Fruit fly (Drosophila melanogaster) whole organism, embryonic: ENCODE measurements around the gene Rack1.

Experiments used
- Bdp1 ChIP-seq: fragments of 200-800 bp; sonication (Bioruptor generic); optimal IDR thresholded peaks from 3 replicates; lab custom pipeline; 2016; ENCODE audit warnings: missing biosample characterization, missing genetic modification characterization
- CG10147 ChIP-seq: fragments of 200-800 bp; sonication (Bioruptor generic); optimal IDR thresholded peaks from 2 replicates; lab custom pipeline; 2019; ENCODE audit warnings: missing biosample characterization, mild to moderate bottlenecking, missing genetic modification characterization, moderate library complexity
- CG1024 ChIP-seq: fragments of 200-800 bp; sonication (Bioruptor generic); IDR thresholded peaks from 2 replicates; pipeline ENCODE4 v1.3.6; 2022; ENCODE audit warnings: missing biosample characterization, missing genetic modification characterization
- CG10543 ChIP-seq: fragments of 200-800 bp; sonication (Bioruptor generic); optimal IDR thresholded peaks from 3 replicates; lab custom pipeline; 2017; ENCODE audit warnings: missing biosample characterization, mild to moderate bottlenecking, missing genetic modification characterization, moderate library complexity
- CG11504 ChIP-seq: fragments of 200-800 bp; sonication (Bioruptor generic); optimal IDR thresholded peaks from 3 replicates; lab custom pipeline; 2019; ENCODE audit warnings: missing biosample characterization, mild to moderate bottlenecking, missing genetic modification characterization, moderate library complexity
- CG11723 ChIP-seq: fragments of 200-800 bp; sonication (Bioruptor generic); optimal IDR thresholded peaks from 2 replicates; lab custom pipeline; 2017; ENCODE audit warnings: missing biosample characterization, mild to moderate bottlenecking, missing genetic modification characterization
- CG12104 ChIP-seq: fragments of 200-800 bp; sonication (Bioruptor generic); optimal IDR thresholded peaks from 3 replicates; lab custom pipeline; 2016; ENCODE audit warnings: missing biosample characterization, missing genetic modification characterization
- CG1233 ChIP-seq: fragments of 200-800 bp; sonication (Bioruptor generic); optimal IDR thresholded peaks from 4 replicates; lab custom pipeline; 2018; ENCODE audit warnings: missing biosample characterization, mild to moderate bottlenecking, missing genetic modification characterization
- CG1647 ChIP-seq: fragments of 200-800 bp; sonication (Bioruptor generic); optimal IDR thresholded peaks from 3 replicates; lab custom pipeline; 2016; ENCODE audit warnings: missing biosample characterization, missing genetic modification characterization
- CG1832 ChIP-seq: fragments of 200-800 bp; sonication (Bioruptor generic); optimal IDR thresholded peaks from 2 replicates; lab custom pipeline; 2017; ENCODE audit warnings: missing biosample characterization, mild to moderate bottlenecking, missing genetic modification characterization, inconsistent platforms
- CG18764 ChIP-seq: fragments of 200-800 bp; sonication (Bioruptor generic); optimal IDR thresholded peaks from 3 replicates; lab custom pipeline; 2016; ENCODE audit warnings: missing biosample characterization, missing genetic modification characterization
- CG2116 ChIP-seq: fragments of 200-800 bp; sonication (Bioruptor generic); optimal IDR thresholded peaks from 3 replicates; lab custom pipeline; 2018; ENCODE audit warnings: missing biosample characterization, mild to moderate bottlenecking, missing genetic modification characterization
- CG2712 ChIP-seq: fragments of 200-800 bp; optimal IDR thresholded peaks from 3 replicates; lab custom pipeline; 2019; ENCODE audit warnings: missing biosample characterization, mild to moderate bottlenecking, missing genetic modification characterization, moderate library complexity
- CG3163 ChIP-seq: fragments of 200-800 bp; sonication (Bioruptor generic); optimal IDR thresholded peaks from 3 replicates; lab custom pipeline; 2016; ENCODE audit warnings: missing biosample characterization, missing genetic modification characterization
- CG33557 ChIP-seq: fragments of 200-800 bp; sonication (Bioruptor generic); optimal IDR thresholded peaks from 2 replicates; lab custom pipeline; 2019; ENCODE audit warnings: missing biosample characterization, mild to moderate bottlenecking, missing genetic modification characterization, moderate library complexity
- CG6765 ChIP-seq: fragments of 200-800 bp; sonication (Bioruptor generic); optimal IDR thresholded peaks from 3 replicates; lab custom pipeline; 2017; ENCODE audit warnings: missing biosample characterization, mild to moderate bottlenecking, missing genetic modification characterization
- CG6854 ChIP-seq: fragments of 200-800 bp; sonication (Bioruptor generic); optimal IDR thresholded peaks from 3 replicates; lab custom pipeline; 2017; ENCODE audit warnings: missing biosample characterization, mild to moderate bottlenecking, missing genetic modification characterization
- CG7372 ChIP-seq: fragments of 200-800 bp; sonication (Bioruptor generic); IDR thresholded peaks from 2 replicates; pipeline ENCODE4 v1.3.6; 2022; ENCODE audit warnings: missing biosample characterization, missing genetic modification characterization
- CG7745 ChIP-seq: fragments of 200-800 bp; sonication (Bioruptor generic); optimal IDR thresholded peaks from 2 replicates; lab custom pipeline; 2018; ENCODE audit warnings: missing biosample characterization, mild to moderate bottlenecking, missing genetic modification characterization, moderate library complexity
- CHES-1-like ChIP-seq: fragments of 200-800 bp; sonication (Bioruptor generic); optimal IDR thresholded peaks from 2 replicates; lab custom pipeline; 2016; ENCODE audit warnings: missing biosample characterization, missing genetic modification characterization
- CrebB ChIP-seq: fragments of 200-800 bp; sonication (Bioruptor generic); optimal IDR thresholded peaks from 3 replicates; lab custom pipeline; 2018; ENCODE audit warnings: missing biosample characterization, mild to moderate bottlenecking, missing genetic modification characterization
- Fer3 ChIP-seq: fragments of 200-800 bp; sonication (Bioruptor generic); optimal IDR thresholded peaks from 2 replicates; lab custom pipeline; 2018; ENCODE audit warnings: missing biosample characterization, mild to moderate bottlenecking, missing genetic modification characterization, moderate library complexity
- Hmr ChIP-seq: fragments of 200-800 bp; sonication (Bioruptor generic); optimal IDR thresholded peaks from 3 replicates; lab custom pipeline; 2017; ENCODE audit warnings: mild to moderate bottlenecking, missing biosample characterization, missing genetic modification reagents, missing genetic modification characterization
- NC2α ChIP-seq: fragments of 200-800 bp; sonication (Bioruptor generic); optimal IDR thresholded peaks from 2 replicates; lab custom pipeline; 2016; ENCODE audit warnings: missing biosample characterization, missing genetic modification characterization
- Opbp ChIP-seq: fragments of 200-800 bp; sonication (Bioruptor generic); IDR thresholded peaks from 3 replicates; pipeline ENCODE4 v1.3.6; 2022; ENCODE audit warnings: missing biosample characterization, missing genetic modification characterization; ENCODE audit not compliant: partially characterized antibody
- Ravus ChIP-seq: fragments of 200-800 bp; sonication (Bioruptor generic); IDR thresholded peaks from 2 replicates; pipeline ENCODE4 v1.3.6; 2022; ENCODE audit warnings: missing biosample characterization, missing genetic modification characterization
- Ssrp ChIP-seq: fragments of 200-800 bp; sonication (Bioruptor generic); optimal IDR thresholded peaks from 2 replicates; lab custom pipeline; 2018; ENCODE audit warnings: missing biosample characterization, mild to moderate bottlenecking, missing genetic modification characterization, moderate library complexity
- Tbp ChIP-seq: fragments of >200 bp; optimal IDR thresholded peaks from 2 replicates; lab custom pipeline; 2018; ENCODE audit warnings: missing biosample characterization, missing genetic modification characterization
- YL-1 ChIP-seq: fragments of 200-800 bp; sonication (Bioruptor generic); optimal IDR thresholded peaks from 3 replicates; lab custom pipeline; 2017; ENCODE audit warnings: missing biosample characterization, mild to moderate bottlenecking, missing genetic modification characterization
- abd-A ChIP-seq: fragments of 200-800 bp; sonication (Bioruptor generic); optimal IDR thresholded peaks from 3 replicates; lab custom pipeline; 2019; ENCODE audit warnings: missing biosample characterization, mild to moderate bottlenecking, missing genetic modification characterization, moderate library complexity
- corto ChIP-seq: fragments of 200-800 bp; sonication (Bioruptor generic); optimal IDR thresholded peaks from 2 replicates; lab custom pipeline; 2016; ENCODE audit warnings: missing biosample characterization, mild to moderate bottlenecking, missing genetic modification characterization, moderate library complexity
- ems ChIP-seq: fragments of 200-800 bp; sonication (Bioruptor generic); optimal IDR thresholded peaks from 3 replicates; lab custom pipeline; 2016; ENCODE audit warnings: missing biosample characterization, missing genetic modification characterization
- fd102C ChIP-seq: fragments of 200-800 bp; sonication (Bioruptor generic); optimal IDR thresholded peaks from 2 replicates; lab custom pipeline; 2018; ENCODE audit warnings: missing biosample characterization, mild to moderate bottlenecking, missing genetic modification characterization, moderate library complexity
- fd64A ChIP-seq: fragments of 200-800 bp; sonication (Bioruptor generic); optimal IDR thresholded peaks from 3 replicates; lab custom pipeline; 2018; ENCODE audit warnings: missing biosample characterization, mild to moderate bottlenecking, missing genetic modification characterization
- fru ChIP-seq: fragments of >200 bp; optimal IDR thresholded peaks from 2 replicates; lab custom pipeline; 2017
- gsb-n ChIP-seq: fragments of 200-800 bp; sonication (Bioruptor generic); optimal IDR thresholded peaks from 3 replicates; lab custom pipeline; 2018; ENCODE audit warnings: missing biosample characterization, mild to moderate bottlenecking, missing genetic modification characterization
- her ChIP-seq: fragments of 200-800 bp; sonication (Bioruptor generic); optimal IDR thresholded peaks from 2 replicates; lab custom pipeline; 2016; ENCODE audit warnings: missing biosample characterization, missing genetic modification characterization
- jing ChIP-seq: fragments of 200-800 bp; sonication (Bioruptor generic); optimal IDR thresholded peaks from 2 replicates; lab custom pipeline; 2018; ENCODE audit warnings: missing biosample characterization, mild to moderate bottlenecking, missing genetic modification characterization
- mirr ChIP-seq: fragments of 200-800 bp; sonication (Bioruptor generic); optimal IDR thresholded peaks from 3 replicates; lab custom pipeline; 2018; ENCODE audit warnings: missing biosample characterization, mild to moderate bottlenecking, missing genetic modification characterization
- nerfin-1 ChIP-seq: fragments of 200-800 bp; sonication (Bioruptor generic); optimal IDR thresholded peaks from 3 replicates; lab custom pipeline; 2019; ENCODE audit warnings: missing biosample characterization, mild to moderate bottlenecking, missing genetic modification characterization, moderate library complexity
- onecut ChIP-seq: fragments of 200-800 bp; sonication (Bioruptor generic); IDR thresholded peaks from 2 replicates; pipeline ENCODE4 v1.3.6; 2022; ENCODE audit warnings: missing biosample characterization, missing genetic modification characterization
- pfk ChIP-seq: fragments of 200-800 bp; sonication (Bioruptor generic); optimal IDR thresholded peaks from 2 replicates; lab custom pipeline; 2018; ENCODE audit warnings: missing biosample characterization, mild to moderate bottlenecking, missing genetic modification characterization, moderate library complexity
- rib ChIP-seq: fragments of 200-800 bp; sonication (Bioruptor generic); IDR thresholded peaks from 2 replicates; pipeline ENCODE4 v1.3.6; 2022; ENCODE audit warnings: missing biosample characterization, missing genetic modification characterization
- sc ChIP-seq, 3 experiments: fragments of >200 bp in 2 of 3; fragments of 200-800 bp in 1 of 3; sonication (Bioruptor generic) in 1 of 3; optimal IDR thresholded peaks; 2 replicates in 2 of 3; 3 replicates in 1 of 3; lab custom pipeline; 2017; ENCODE audit warnings: mild to moderate bottlenecking in 1 of 3, missing biosample characterization in 1 of 3, missing genetic modification characterization in 1 of 3, missing genetic modification reagents in 1 of 3
- sens ChIP-seq: fragments of 200-800 bp; sonication (Bioruptor generic); peaks from one replicate; lab custom pipeline; 2016; ENCODE audit warnings: missing biosample characterization, missing genetic modification characterization
- seq ChIP-seq: fragments of 200-800 bp; sonication (Bioruptor generic); IDR thresholded peaks from 2 replicates; pipeline ENCODE4 v1.3.6; 2022; ENCODE audit warnings: missing biosample characterization, missing genetic modification characterization
- sima ChIP-seq: fragments of 200-800 bp; sonication (Bioruptor generic); optimal IDR thresholded peaks from 2 replicates; lab custom pipeline; 2016; ENCODE audit warnings: missing biosample characterization, missing genetic modification characterization
- sob ChIP-seq: fragments of 200-800 bp; sonication (Bioruptor generic); IDR thresholded peaks from 2 replicates; pipeline ENCODE4 v1.3.6; 2022; ENCODE audit warnings: missing biosample characterization, missing genetic modification characterization
- stwl ChIP-seq: fragments of 200-800 bp; sonication (Bioruptor generic); optimal IDR thresholded peaks from 3 replicates; lab custom pipeline; 2018; ENCODE audit warnings: missing biosample characterization, mild to moderate bottlenecking, missing genetic modification characterization, moderate library complexity
- tgo ChIP-seq: fragments of 200-800 bp; sonication (Bioruptor generic); IDR thresholded peaks from 3 replicates; pipeline ENCODE4 v1.3.6; 2022; ENCODE audit warnings: missing biosample characterization, missing genetic modification characterization
- usp ChIP-seq: fragments of >200 bp; optimal IDR thresholded peaks from 2 replicates; lab custom pipeline; 2017; ENCODE audit warnings: missing biosample characterization, missing genetic modification characterization
- vfl ChIP-seq: fragments of 200-800 bp; sonication (Bioruptor generic); optimal IDR thresholded peaks from 2 replicates; lab custom pipeline; 2016; ENCODE audit warnings: missing biosample characterization, missing genetic modification characterization

The Rack1 gene

DNA sequence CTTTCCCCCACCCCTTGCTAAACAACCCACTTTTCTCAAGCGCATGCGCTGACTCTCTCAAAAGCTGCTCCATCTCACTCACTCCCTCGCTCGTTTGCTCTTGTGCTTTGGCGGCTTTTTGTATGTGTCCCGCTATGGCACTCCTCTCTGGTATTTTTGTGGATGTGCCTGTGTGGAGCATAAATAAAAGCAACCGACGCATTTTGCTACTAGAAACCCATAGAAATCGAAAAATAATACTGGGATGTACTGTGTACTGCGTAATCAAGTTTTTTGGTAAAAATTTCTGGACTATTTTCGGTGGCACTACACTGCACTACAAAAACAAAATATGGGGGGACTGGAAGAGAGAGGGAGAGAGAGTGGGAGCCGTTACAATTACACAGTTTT, 17.4 kb downstream of the Rack1 start (continued):
- peak; percentile 66 for TF ChIP-seq CG3163
- peak; percentile 57 for TF ChIP-seq Hmr
- no peak for TF ChIP-seq sima (GFP tag; lab: Kevin White, UChicago)
- TF ChIP-seq tgo (GFP tag; lab: Robert Waterston, UW): no peak
- no peak for TF ChIP-seq CG11504 (tag; lab: Kevin White, UChicago)
- peak; percentile 36 for TF ChIP-seq YL-1 (GFP tag; lab: Kevin White, UChicago)
- 0 out of 2 replicates have a peak, but pooled peaks have one; percentile 25 for TF ChIP-seq sob (GFP tag; lab: Robert Waterston, UW)
- no peak for TF ChIP-seq Bdp1
- TF ChIP-seq usp (GFP tag; lab: Kevin White, UChicago): no peak
- no peak for TF ChIP-seq ems (GFP tag; lab: Kevin White, UChicago)
- TF ChIP-seq CG7745 (tag; lab: Kevin White, UChicago): no peak
- peak; percentile 74 for TF ChIP-seq CG1832 (GFP tag; lab: Kevin White, UChicago)
- no peak for TF ChIP-seq CrebB (tag; lab: Kevin White, UChicago)
- TF ChIP-seq CG1233 (GFP tag; lab: Kevin White, UChicago): no peak
- peak; percentile 5 for TF ChIP-seq her (GFP tag; lab: Kevin White, UChicago)
- TF ChIP-seq CHES-1-like (GFP tag; lab: Kevin White, UChicago): no peak
- TF ChIP-seq gsb-n (tag; lab: Kevin White, UChicago): no peak
- TF ChIP-seq sens (GFP tag; lab: Kevin White, UChicago): peak; percentile 91
- TF ChIP-seq Opbp (GFP tag; lab: Robert Waterston, UW): peak; percentile 32; the same call in 1 of the 3 replicates
- TF ChIP-seq CG2116 (GFP tag; lab: Kevin White, UChicago): no peak
- no peak for TF ChIP-seq CG1024 (GFP tag; lab: Robert Waterston, UW)
- TF ChIP-seq CG2712: no peak
- no peak for TF ChIP-seq Fer3
- no peak for TF ChIP-seq corto (GFP tag; lab: Kevin White, UChicago)
- peak; percentile 89 for TF ChIP-seq mirr (GFP tag; lab: Kevin White, UChicago)
- TF ChIP-seq jing (GFP tag; lab: Kevin White, UChicago): no peak
- no peak for TF ChIP-seq fd64A
- peak; percentile 95 for TF ChIP-seq nerfin-1 (tag; lab: Kevin White, UChicago)
- no peak for TF ChIP-seq CG6765 (GFP tag; lab: Kevin White, UChicago)
- peak; percentile 26; the same call in 1 of the 2 replicates for TF ChIP-seq onecut
- no peak for TF ChIP-seq CG18764 (GFP tag; lab: Kevin White, UChicago)
- peak; percentile 58 for TF ChIP-seq rib (GFP tag; lab: Robert Waterston, UW)
- TF ChIP-seq stwl (tag; lab: Kevin White, UChicago): no peak
- no peak for TF ChIP-seq CG11723 (GFP tag; lab: Kevin White, UChicago)
- TF ChIP-seq CG33557 (GFP tag; lab: Kevin White, UChicago): no peak
- no peak for TF ChIP-seq sc (optimal IDR thresholded peaks at IDR 0.05; lab: Kevin White, UChicago)
- TF ChIP-seq sc (GFP tag; optimal IDR thresholded peaks at IDR 0.05; lab: Kevin White, UChicago): no peak
- TF ChIP-seq fd102C (GFP tag; lab: Kevin White, UChicago): no peak
- TF ChIP-seq CG7372 (GFP tag; lab: Robert Waterston, UW): no peak
- TF ChIP-seq pfk (GFP tag; lab: Kevin White, UChicago): peak; percentile 40
- TF ChIP-seq CG1647: no peak
- no peak for TF ChIP-seq CG6854 (GFP tag; lab: Kevin White, UChicago)
- no peak for TF ChIP-seq Ssrp (tag; lab: Kevin White, UChicago)
- no peak for TF ChIP-seq CG12104 (GFP tag; lab: Kevin White, UChicago)
- peak; percentile 79 for TF ChIP-seq abd-A
- no peak for TF ChIP-seq vfl
- peak; percentile 4 for TF ChIP-seq CG10147
- no peak for TF ChIP-seq seq (GFP tag; lab: Robert Waterston, UW)
- no peak for TF ChIP-seq NC2α (GFP tag; lab: Kevin White, UChicago)
- no peak for TF ChIP-seq fru (lab: Kevin White, UChicago)
- no peak for TF ChIP-seq Tbp (GFP tag; lab: Kevin White, UChicago)
- peak; percentile 86 for TF ChIP-seq CG10543 (GFP tag; lab: Kevin White, UChicago)
- no peak for TF ChIP-seq Ravus (GFP tag; lab: Robert Waterston, UW)
